Fruit fly (Drosophila melanogaster): ENCODE results near the gene PDZ-GEF.

The PDZ-GEF gene

DNA sequence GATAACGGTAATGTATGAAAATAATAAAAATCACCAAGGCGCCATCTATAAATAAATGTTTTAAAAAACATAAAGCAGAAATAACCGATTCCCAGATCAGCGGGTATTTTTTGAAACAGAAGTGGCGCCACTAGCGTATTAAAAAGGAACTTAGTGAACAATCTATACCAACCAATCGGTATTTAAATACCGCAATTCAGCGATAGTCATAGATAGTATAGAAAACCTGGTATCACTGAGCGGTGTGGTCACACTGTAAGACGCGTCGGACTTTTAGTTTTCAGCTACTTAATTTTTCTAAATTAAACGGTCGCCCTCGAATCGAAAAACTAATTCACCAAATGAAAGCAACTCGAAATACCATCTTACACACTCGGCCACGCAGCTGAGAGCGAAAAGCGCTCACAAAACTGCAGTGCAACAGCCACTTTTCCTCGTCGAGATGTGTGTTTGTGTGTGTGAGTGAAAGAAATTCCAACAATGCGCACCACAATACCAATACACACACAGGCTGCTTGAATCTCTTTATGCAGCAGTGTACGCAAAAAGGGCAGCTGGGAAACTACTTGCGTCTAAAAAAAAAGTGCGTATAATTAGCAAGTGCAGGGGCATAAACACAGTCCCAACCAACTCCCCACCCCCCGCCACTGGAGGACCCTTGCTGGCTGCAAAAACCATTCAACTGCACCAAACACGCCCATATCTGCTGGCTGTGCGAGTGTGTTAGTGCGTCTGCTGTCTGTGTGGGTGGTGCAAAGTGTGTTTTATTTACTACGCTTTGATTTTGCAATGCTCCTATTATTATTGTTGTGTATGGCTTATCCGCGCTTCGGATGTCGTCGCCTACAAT, at the start of gene PDZ-GEF:
TSS of gene PDZ-GEF (plus strand) at position 232 of the 850 bp plus-strand sequence.
- TF ChIP-seq CG8478 (optimal IDR thresholded peaks at IDR 0.05) (peak; percentile 90), EcR (GFP tag; optimal IDR thresholded peaks at IDR 0.05) (no peak), usp (GFP tag; optimal IDR thresholded peaks at IDR 0.05) (no peak), Dll (optimal IDR thresholded peaks at IDR 0.05) (no peak)

dm6 chr2L:6273963-6274834, 49.4 kb upstream of the PDZ-GEF start:
- TF ChIP-seq Dll (optimal IDR thresholded peaks at IDR 0.05) (no peak), EcR (GFP tag; optimal IDR thresholded peaks at IDR 0.05) (no peak), CG8478 (optimal IDR thresholded peaks at IDR 0.05) (no peak), psq (optimal IDR thresholded peaks at IDR 0.05) (no peak), usp (GFP tag; optimal IDR thresholded peaks at IDR 0.05) (no peak), pan (optimal IDR thresholded peaks at IDR 0.05) (no peak)

dm6 chr2L:6275981-6276380, 47.6 kb upstream of the PDZ-GEF start:
- TF ChIP-seq psq (optimal IDR thresholded peaks at IDR 0.05) = no peak
- TF ChIP-seq EcR (GFP tag; optimal IDR thresholded peaks at IDR 0.05) = no peak
- TF ChIP-seq CG8478 (optimal IDR thresholded peaks at IDR 0.05) = no peak
- no peak for TF ChIP-seq Dll (optimal IDR thresholded peaks at IDR 0.05)
- TF ChIP-seq usp (GFP tag; optimal IDR thresholded peaks at IDR 0.05) = no peak
- TF ChIP-seq pan (optimal IDR thresholded peaks at IDR 0.05) = no peak

DNA sequence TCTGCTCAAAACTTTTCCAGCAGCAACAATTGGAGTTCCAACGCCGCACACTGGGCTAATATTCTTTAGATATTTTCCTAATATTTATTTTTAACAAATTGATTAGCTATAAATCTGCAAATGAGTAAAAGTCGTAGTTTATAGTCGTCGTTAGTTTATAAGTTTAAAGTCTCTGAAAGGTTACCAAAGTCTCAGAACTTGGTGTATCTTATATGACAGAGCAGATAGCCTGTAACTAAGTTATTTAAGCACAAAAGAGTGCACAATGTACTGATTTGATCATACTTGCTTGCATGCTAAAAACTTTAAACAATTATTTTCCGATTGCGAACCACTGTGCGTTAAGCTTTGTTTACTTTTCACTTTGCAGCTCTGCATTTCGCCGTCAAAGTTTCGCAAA, 46.8 kb upstream of the PDZ-GEF start:
- TF ChIP-seq Dll (optimal IDR thresholded peaks at IDR 0.05) (no peak), psq (optimal IDR thresholded peaks at IDR 0.05) (no peak), usp (GFP tag; optimal IDR thresholded peaks at IDR 0.05) (no peak), CG8478 (optimal IDR thresholded peaks at IDR 0.05) (no peak), EcR (GFP tag; optimal IDR thresholded peaks at IDR 0.05) (no peak), pan (optimal IDR thresholded peaks at IDR 0.05) (no peak)

DNA sequence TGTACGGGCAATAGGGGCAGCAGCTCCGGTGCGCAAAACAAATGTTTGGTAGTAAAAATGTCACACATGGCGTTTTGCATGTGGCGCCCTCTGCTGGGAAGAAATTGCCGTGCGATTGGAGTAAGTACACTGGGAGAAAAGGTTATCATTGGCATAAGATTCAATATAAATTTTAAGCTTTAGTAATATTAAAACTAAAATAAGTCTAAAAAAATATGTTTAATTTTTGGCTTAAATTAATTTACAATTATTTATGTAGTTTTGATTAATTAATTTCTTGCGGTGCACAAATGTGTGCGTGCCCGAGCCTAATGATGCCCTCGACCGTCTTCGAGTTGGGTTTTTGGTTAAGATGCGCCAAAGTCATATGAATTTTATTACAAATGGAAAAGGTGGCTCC, 43.2 kb upstream of the PDZ-GEF start:
- no peak for TF ChIP-seq usp (GFP tag; optimal IDR thresholded peaks at IDR 0.05)
- no peak for TF ChIP-seq EcR (GFP tag; optimal IDR thresholded peaks at IDR 0.05)
- TF ChIP-seq pan (optimal IDR thresholded peaks at IDR 0.05) = no peak
- no peak for TF ChIP-seq psq (optimal IDR thresholded peaks at IDR 0.05)
- no peak for TF ChIP-seq CG8478 (optimal IDR thresholded peaks at IDR 0.05)
- no peak for TF ChIP-seq Dll (optimal IDR thresholded peaks at IDR 0.05)

DNA sequence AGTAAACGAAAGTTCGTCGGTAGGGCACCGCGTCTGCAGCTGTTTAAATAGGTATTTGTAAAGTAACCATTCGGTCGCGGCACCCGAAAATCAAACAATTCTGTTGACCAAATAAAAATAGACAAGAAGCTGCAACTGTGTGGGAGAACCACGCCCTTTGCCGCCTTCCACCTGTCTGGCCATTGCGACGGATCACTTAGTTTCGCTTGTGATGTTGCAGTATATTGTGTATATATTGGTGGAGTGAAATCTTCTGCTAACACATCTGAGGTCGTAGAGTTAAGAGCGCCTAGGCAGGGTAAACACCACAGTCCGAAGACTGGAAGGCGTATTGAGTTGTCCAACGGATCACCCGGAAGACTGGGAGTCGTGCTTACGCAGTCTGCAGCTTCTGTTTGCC, 40.2 kb upstream of the PDZ-GEF start:
- TF ChIP-seq psq (optimal IDR thresholded peaks at IDR 0.05) (no peak), Dll (optimal IDR thresholded peaks at IDR 0.05) (no peak), EcR (GFP tag; optimal IDR thresholded peaks at IDR 0.05) (no peak), CG8478 (optimal IDR thresholded peaks at IDR 0.05) (no peak), usp (GFP tag; optimal IDR thresholded peaks at IDR 0.05) (no peak), pan (optimal IDR thresholded peaks at IDR 0.05) (no peak)

dm6 chr2L:6291605-6292004, 32.0 kb upstream of the PDZ-GEF start:
- no peak for TF ChIP-seq pan (optimal IDR thresholded peaks at IDR 0.05)
- TF ChIP-seq usp (GFP tag; optimal IDR thresholded peaks at IDR 0.05) = no peak
- no peak for TF ChIP-seq Dll (optimal IDR thresholded peaks at IDR 0.05)
- no peak for TF ChIP-seq CG8478 (optimal IDR thresholded peaks at IDR 0.05)
- TF ChIP-seq EcR (GFP tag; optimal IDR thresholded peaks at IDR 0.05) = no peak
- TF ChIP-seq psq (optimal IDR thresholded peaks at IDR 0.05) = no peak

dm6 chr2L:6301616-6302015, 22.0 kb upstream of the PDZ-GEF start:
- no peak for TF ChIP-seq usp (GFP tag; optimal IDR thresholded peaks at IDR 0.05)
- no peak for TF ChIP-seq Dll (optimal IDR thresholded peaks at IDR 0.05)
- TF ChIP-seq EcR (GFP tag; optimal IDR thresholded peaks at IDR 0.05) = no peak
- no peak for TF ChIP-seq pan (optimal IDR thresholded peaks at IDR 0.05)
- TF ChIP-seq psq (optimal IDR thresholded peaks at IDR 0.05) = no peak
- no peak for TF ChIP-seq CG8478 (optimal IDR thresholded peaks at IDR 0.05)

- TF ChIP-seq pan (optimal IDR thresholded peaks at IDR 0.05) (no peak), CG8478 (optimal IDR thresholded peaks at IDR 0.05) (no peak), EcR (GFP tag; optimal IDR thresholded peaks at IDR 0.05) (no peak), usp (GFP tag; optimal IDR thresholded peaks at IDR 0.05) (no peak), psq (optimal IDR thresholded peaks at IDR 0.05) (no peak), Dll (optimal IDR thresholded peaks at IDR 0.05) (no peak)
These were observed 16.7 kb upstream of the PDZ-GEF start for dm6 chr2L:6306895-6307294.

- TF ChIP-seq psq (optimal IDR thresholded peaks at IDR 0.05) (no peak), usp (GFP tag; optimal IDR thresholded peaks at IDR 0.05) (no peak)
These were observed 14.9 kb upstream of the PDZ-GEF start, which contains the start of the genes CG43922 and CG13984 for dm6 chr2L:6308651-6309050. TSS of gene CG43922 (minus strand) at chr2L:6308751. TSS of gene CG13984 (plus strand) at chr2L:6308819.

DNA sequence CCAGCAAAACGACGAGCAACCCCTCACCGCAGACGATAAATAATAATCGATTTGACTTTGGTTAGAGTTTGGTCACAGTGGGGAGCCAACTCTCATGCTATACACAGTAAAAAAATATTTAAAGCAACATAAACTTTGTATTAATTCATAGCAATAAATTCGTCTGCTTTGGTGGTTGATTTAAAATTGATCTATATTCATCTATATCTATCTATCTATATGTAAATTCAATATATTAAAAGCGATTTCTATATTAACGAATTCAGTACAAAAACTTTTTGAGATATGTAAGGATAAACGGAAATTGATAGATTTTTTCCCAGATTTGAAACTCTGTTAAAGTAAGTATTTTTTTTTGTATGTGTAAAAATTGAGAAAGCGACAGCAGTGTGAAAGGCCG, 13.7 kb upstream of the PDZ-GEF start:
- TF ChIP-seq pan (optimal IDR thresholded peaks at IDR 0.05) (no peak), CG8478 (optimal IDR thresholded peaks at IDR 0.05) (no peak), Dll (optimal IDR thresholded peaks at IDR 0.05) (no peak), EcR (GFP tag; optimal IDR thresholded peaks at IDR 0.05) (no peak), psq (optimal IDR thresholded peaks at IDR 0.05) (no peak), usp (GFP tag; optimal IDR thresholded peaks at IDR 0.05) (no peak)

- TF ChIP-seq usp (GFP tag; optimal IDR thresholded peaks at IDR 0.05) = no peak
- no peak for TF ChIP-seq CG8478 (optimal IDR thresholded peaks at IDR 0.05)
- no peak for TF ChIP-seq EcR (GFP tag; optimal IDR thresholded peaks at IDR 0.05)
- TF ChIP-seq pan (optimal IDR thresholded peaks at IDR 0.05) = no peak
- no peak for TF ChIP-seq Dll (optimal IDR thresholded peaks at IDR 0.05)
- no peak for TF ChIP-seq psq (optimal IDR thresholded peaks at IDR 0.05)
These were observed 4.5 kb upstream of the PDZ-GEF start for dm6 chr2L:6319068-6319467.
